Worm (Caenorhabditis elegans): ENCODE results near the gene T02E9.5.

DNA sequence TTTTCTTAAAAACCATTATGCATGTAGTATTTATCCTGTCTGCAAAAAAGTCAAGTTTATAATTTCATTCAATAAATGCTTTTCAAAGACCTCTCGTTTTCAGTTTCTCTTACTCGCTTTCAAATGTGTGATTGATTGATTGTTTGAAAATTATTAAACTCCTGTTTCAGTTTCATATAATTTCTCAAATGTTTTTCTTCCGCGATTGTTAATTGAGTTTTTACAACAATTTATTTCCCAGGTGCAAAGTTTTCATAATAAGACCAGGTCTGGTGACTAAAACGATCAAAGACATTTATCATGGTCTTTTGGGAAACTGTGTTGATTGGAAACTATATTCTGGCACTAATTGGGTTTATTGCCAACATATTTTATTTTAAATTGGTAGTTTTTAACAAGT lies 47.6 kb upstream of the T02E9.5 start, which contains the start of gene T03F7.6:
- TF ChIP-seq ama-1 (optimal IDR thresholded peaks at IDR 0.05) (no peak), pqm-1 (tag; optimal IDR thresholded peaks at IDR 0.05) (no peak), grh-1 (GFP tag; IDR thresholded peaks at IDR 0.05) (no peak), ceh-82 (tag; optimal IDR thresholded peaks at IDR 0.05) (no peak), unc-130 (tag; optimal IDR thresholded peaks at IDR 0.05) (no peak), aly-2 (tag; optimal IDR thresholded peaks at IDR 0.05) (no peak), ets-5 (GFP tag; IDR thresholded peaks at IDR 0.05) (no peak)

All from whole organism, L1 larva.